Worm (Caenorhabditis elegans): ENCODE results near the gene D1086.1.
A peak's percentile ranks its signal among the peaks of the same experiment; 100 is the strongest.

DNA sequence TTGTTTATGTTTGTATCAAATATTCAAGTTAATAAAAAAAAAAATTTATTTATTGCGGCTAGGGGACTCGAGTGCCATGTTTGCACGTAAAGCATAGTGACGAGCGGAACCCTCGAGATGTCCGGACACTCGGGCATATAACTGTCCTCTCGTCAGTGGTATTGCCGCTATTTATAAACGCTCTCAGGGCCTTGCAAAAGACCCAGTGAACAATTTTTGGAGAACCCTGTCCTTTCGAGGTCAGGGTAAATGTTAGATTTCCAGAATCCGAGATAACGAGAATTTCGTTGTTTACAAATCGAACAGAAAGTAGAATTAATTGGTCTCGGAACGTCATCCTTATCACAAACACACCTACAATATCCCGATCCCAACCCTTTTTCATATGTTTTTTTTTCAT is 6.3 kb upstream of the D1086.1 start, which contains the start of gene D1086.3:
- TF ChIP-seq bed-2 (GFP tag; IDR thresholded peaks at IDR 0.05) = no peak
- peak; percentile 73 for TF ChIP-seq ama-1 (optimal IDR thresholded peaks at IDR 0.05)
- no peak for TF ChIP-seq ama-1 (GFP tag; optimal IDR thresholded peaks at IDR 0.05)
- TF ChIP-seq F49E8.2 (tag; optimal IDR thresholded peaks at IDR 0.05; ENCODE audit: insufficient read depth) = peak; percentile 76
- no peak for TF ChIP-seq lag-1 (GFP tag; IDR thresholded peaks at IDR 0.05)
- TF ChIP-seq F10E7.11 (tag; optimal IDR thresholded peaks at IDR 0.05) = no peak
- no peak for TF ChIP-seq unc-62 (GFP tag; optimal IDR thresholded peaks at IDR 0.05)
- TF ChIP-seq K11D2.4 (GFP tag; IDR thresholded peaks at IDR 0.05) = no peak

Measured in whole organism, young adult.